Worm (Caenorhabditis elegans) whole organism, L1 larva: Measurements from ENCODE around the gene gly-8.

Experiments
- F16B12.6 ChIP-seq: fragments of 150-350 bp; optimal IDR thresholded peaks from 2 replicates; lab custom pipeline; 2014; ENCODE audit warnings: missing biosample characterization, missing genetic modification characterization
- Y116A8C.19 ChIP-seq: sonication (generic microtip); optimal IDR thresholded peaks from 2 replicates; lab custom pipeline; 2016; ENCODE audit warnings: missing compliant biosample characterization, missing genetic modification characterization, borderline replicate concordance
- alr-1 ChIP-seq: fragments of 200-800 bp; sonication (Bioruptor generic); optimal IDR thresholded peaks from 2 replicates; lab custom pipeline; 2018; ENCODE audit warnings: borderline replicate concordance, mild to moderate bottlenecking, missing genetic modification characterization, missing compliant biosample characterization
- aly-2 ChIP-seq: fragments of 150-350 bp; optimal IDR thresholded peaks from 2 replicates; lab custom pipeline; 2014; ENCODE audit warnings: missing biosample characterization, missing genetic modification characterization
- ama-1 ChIP-seq: fragments of 150-350 bp; optimal IDR thresholded peaks from 2 replicates; lab custom pipeline; 2014
- blmp-1 ChIP-seq: fragments of 150-350 bp; optimal IDR thresholded peaks from 2 replicates; lab custom pipeline; 2014; ENCODE audit warnings: missing biosample characterization, missing genetic modification characterization
- ceh-63 ChIP-seq: fragments of 200-800 bp; sonication (Bioruptor generic); optimal IDR thresholded peaks from 2 replicates; lab custom pipeline; 2018; ENCODE audit warnings: mild to moderate bottlenecking, missing genetic modification characterization, missing compliant biosample characterization
- ceh-82 ChIP-seq, 3 experiments: fragments of 150-350 bp in 1 of 3; sonication (generic microtip) in 2 of 3; optimal IDR thresholded peaks; 2 replicates each; lab custom pipeline; 2014 to 2017; ENCODE audit warnings: missing biosample characterization in 3 of 3, missing genetic modification characterization in 3 of 3
- ces-1 ChIP-seq: fragments of 150-350 bp; optimal IDR thresholded peaks from 2 replicates; lab custom pipeline; 2014; ENCODE audit warnings: missing biosample characterization, missing genetic modification reagents, missing genetic modification characterization
- efl-1 ChIP-seq, 4 experiments: fragments of 150-350 bp; optimal IDR thresholded peaks in 3 of 4; peaks in 1 of 4; 1 replicate in 1 of 4; 2 replicates in 3 of 4; lab custom pipeline; 2014; ENCODE audit warnings: missing biosample characterization in 2 of 4, missing genetic modification characterization in 2 of 4, missing genetic modification reagents in 2 of 4
- efl-3 ChIP-seq: fragments of 200-800 bp; sonication (Bioruptor generic); optimal IDR thresholded peaks from 2 replicates; lab custom pipeline; 2018; ENCODE audit warnings: mild to moderate bottlenecking, missing genetic modification characterization, missing compliant biosample characterization
- egl-13 ChIP-seq: sonication (generic microtip); optimal IDR thresholded peaks from 2 replicates; lab custom pipeline; 2016; ENCODE audit warnings: missing genotype, missing genetic modification reagents, missing genetic modification characterization, missing compliant biosample characterization
- elt-2 ChIP-seq: sonication (generic microtip); optimal IDR thresholded peaks from 2 replicates; lab custom pipeline; 2016; ENCODE audit warnings: missing genetic modification characterization, mild to moderate bottlenecking, inconsistent platforms, missing compliant biosample characterization, missing genetic modification reagents
- elt-3 ChIP-seq, 6 experiments: fragments of 150-350 bp in 1 of 6; sonication (generic microtip); optimal IDR thresholded peaks; 2 replicates each; lab custom pipeline; 2017 to 2018; ENCODE audit warnings: missing biosample characterization in 6 of 6, missing genetic modification characterization in 6 of 6, inconsistent platforms in 1 of 6
- ets-5 ChIP-seq: fragments of 200-800 bp; sonication (Bioruptor generic); IDR thresholded peaks from 2 replicates; pipeline ENCODE4 v1.3.6; 2022; ENCODE audit warnings: missing genetic modification characterization, missing compliant biosample characterization
- fkh-10 ChIP-seq: sonication (generic microtip); optimal IDR thresholded peaks from 2 replicates; lab custom pipeline; 2017; ENCODE audit warnings: missing biosample characterization, missing genetic modification reagents, missing genetic modification characterization
- fkh-8 ChIP-seq: sonication (generic microtip); optimal IDR thresholded peaks from 2 replicates; lab custom pipeline; 2016; ENCODE audit warnings: mild to moderate bottlenecking, missing genetic modification characterization, missing compliant biosample characterization
- fos-1 ChIP-seq: fragments of 150-350 bp; optimal IDR thresholded peaks from 2 replicates; lab custom pipeline; 2014; ENCODE audit warnings: missing biosample characterization, missing genetic modification characterization
- grh-1 ChIP-seq: fragments of 200-800 bp; sonication (Bioruptor generic); IDR thresholded peaks from 2 replicates; pipeline ENCODE4 v1.3.6; 2022; ENCODE audit warnings: missing genetic modification reagents, missing genetic modification characterization, missing compliant biosample characterization
- hlh-17 ChIP-seq: fragments of 200-800 bp; sonication (Bioruptor generic); optimal IDR thresholded peaks from 2 replicates; lab custom pipeline; 2018; ENCODE audit warnings: missing genetic modification characterization, mild to moderate bottlenecking, missing compliant biosample characterization, moderate library complexity, borderline replicate concordance
- hlh-4 ChIP-seq: sonication (generic microtip); optimal IDR thresholded peaks from 2 replicates; lab custom pipeline; 2016; ENCODE audit warnings: mild to moderate bottlenecking, missing genetic modification characterization, missing compliant biosample characterization
- irx-1 ChIP-seq: sonication (generic microtip); optimal IDR thresholded peaks from 2 replicates; lab custom pipeline; 2016; ENCODE audit warnings: missing genetic modification characterization, missing compliant biosample characterization
- isw-1 ChIP-seq: fragments of 200-800 bp; sonication (Bioruptor generic); IDR thresholded peaks from 2 replicates; pipeline ENCODE4 v1.3.6; 2022; ENCODE audit warnings: missing genetic modification characterization, missing compliant biosample characterization
- jun-1 ChIP-seq: fragments of 150-350 bp; optimal IDR thresholded peaks from 2 replicates; lab custom pipeline; 2014; ENCODE audit warnings: missing biosample characterization, missing genetic modification reagents, missing genetic modification characterization
- lin-13 ChIP-seq: fragments of 150-350 bp; optimal IDR thresholded peaks from 2 replicates; lab custom pipeline; 2014; ENCODE audit warnings: missing biosample characterization, missing genetic modification reagents, missing genetic modification characterization
- lin-14 ChIP-seq: fragments of 200-800 bp; sonication (Bioruptor generic); optimal IDR thresholded peaks from 2 replicates; lab custom pipeline; 2018; ENCODE audit warnings: mild to moderate bottlenecking, missing genetic modification characterization, moderate library complexity, missing compliant biosample characterization
- lin-39 ChIP-seq: fragments of 150-350 bp; optimal IDR thresholded peaks from 2 replicates; lab custom pipeline; 2014; ENCODE audit warnings: missing biosample characterization, missing genetic modification reagents, missing genetic modification characterization
- lir-3 ChIP-seq: sonication (generic microtip); optimal IDR thresholded peaks from 2 replicates; lab custom pipeline; 2016; ENCODE audit warnings: mild to moderate bottlenecking, missing genetic modification characterization, moderate library complexity, missing compliant biosample characterization; ENCODE audit not compliant: poor library complexity
- mab-9 ChIP-seq: fragments of 200-800 bp; sonication (Bioruptor generic); IDR thresholded peaks from 2 replicates; pipeline ENCODE4 v1.3.6; 2022; ENCODE audit warnings: missing genetic modification reagents, missing genetic modification characterization, missing compliant biosample characterization
- mdl-1 ChIP-seq, 2 experiments: fragments of 150-350 bp; optimal IDR thresholded peaks; 2 replicates each; lab custom pipeline; 2014 to 2017; ENCODE audit warnings: missing biosample characterization in 2 of 2, missing genetic modification characterization in 2 of 2, inconsistent platforms in 1 of 2
- mef-2 ChIP-seq: fragments of 150-350 bp; optimal IDR thresholded peaks from 2 replicates; lab custom pipeline; 2014; ENCODE audit warnings: missing biosample characterization, missing genetic modification characterization
- mep-1 ChIP-seq: fragments of 150-350 bp; optimal IDR thresholded peaks from 2 replicates; lab custom pipeline; 2014; ENCODE audit warnings: missing biosample characterization, missing genetic modification characterization
- nhr-19 ChIP-seq: fragments of 200-800 bp; sonication (Bioruptor generic); conservative IDR thresholded peaks from 2 replicates; pipeline ENCODE4 v1.3.6; 2022; ENCODE audit warnings: missing genetic modification characterization, missing compliant biosample characterization
- nhr-20 ChIP-seq: sonication (generic microtip); optimal IDR thresholded peaks from 2 replicates; lab custom pipeline; 2016; ENCODE audit warnings: mild to moderate bottlenecking, missing genetic modification characterization, missing compliant biosample characterization
- nhr-28 ChIP-seq: fragments of 150-350 bp; optimal IDR thresholded peaks from 2 replicates; lab custom pipeline; 2014; ENCODE audit warnings: missing biosample characterization, missing genetic modification characterization
- nhr-47 ChIP-seq: sonication (generic microtip); optimal IDR thresholded peaks from 2 replicates; lab custom pipeline; 2016; ENCODE audit warnings: mild to moderate bottlenecking, missing genetic modification characterization, moderate library complexity, missing compliant biosample characterization
- nhr-76 ChIP-seq: sonication (generic microtip); optimal IDR thresholded peaks from 2 replicates; lab custom pipeline; 2017; ENCODE audit warnings: missing biosample characterization, missing genetic modification characterization
- nhr-77 ChIP-seq: fragments of 150-350 bp; optimal IDR thresholded peaks from 2 replicates; lab custom pipeline; 2014; ENCODE audit warnings: missing biosample characterization, missing genetic modification characterization
- pqm-1 ChIP-seq: sonication (generic microtip); optimal IDR thresholded peaks from 3 replicates; lab custom pipeline; 2017; ENCODE audit warnings: missing biosample characterization, missing genetic modification characterization
- rnt-1 ChIP-seq: sonication (generic microtip); optimal IDR thresholded peaks from 2 replicates; lab custom pipeline; 2016; ENCODE audit warnings: mild to moderate bottlenecking, missing genetic modification characterization, moderate library complexity, missing compliant biosample characterization
- snpc-4 ChIP-seq: fragments of 150-350 bp; optimal IDR thresholded peaks from 2 replicates; lab custom pipeline; 2014; ENCODE audit warnings: missing biosample characterization, missing genetic modification characterization
- sox-4 ChIP-seq: sonication (generic microtip); optimal IDR thresholded peaks from 2 replicates; lab custom pipeline; 2016; ENCODE audit warnings: missing genetic modification characterization, missing compliant biosample characterization
- sptf-1 ChIP-seq: fragments of 150-350 bp; optimal IDR thresholded peaks from 2 replicates; lab custom pipeline; 2014; ENCODE audit warnings: missing biosample characterization, missing genetic modification characterization
- swsn-7 ChIP-seq: sonication (generic microtip); optimal IDR thresholded peaks from 2 replicates; lab custom pipeline; 2016; ENCODE audit warnings: missing genetic modification characterization, missing compliant biosample characterization
- tbx-2 ChIP-seq: sonication (generic microtip); optimal IDR thresholded peaks from 2 replicates; lab custom pipeline; 2016; ENCODE audit warnings: missing genetic modification characterization, missing compliant biosample characterization
- tlp-1 ChIP-seq: fragments of 150-350 bp; optimal IDR thresholded peaks from 2 replicates; lab custom pipeline; 2014; ENCODE audit warnings: missing biosample characterization, missing genetic modification characterization
- unc-62 ChIP-seq: fragments of 150-350 bp; optimal IDR thresholded peaks from 2 replicates; lab custom pipeline; 2014; ENCODE audit warnings: missing biosample characterization, missing genetic modification reagents, missing genetic modification characterization
- unc-98 ChIP-seq: fragments of 200-800 bp; sonication (Bioruptor generic); IDR thresholded peaks from 2 replicates; pipeline ENCODE4 v1.3.6; 2022; ENCODE audit warnings: missing genetic modification characterization, missing compliant biosample characterization
- xbp-1 ChIP-seq: sonication (generic microtip); optimal IDR thresholded peaks from 2 replicates; lab custom pipeline; 2016; ENCODE audit warnings: missing genetic modification characterization, missing compliant biosample characterization
- zip-4 ChIP-seq: fragments of 200-800 bp; sonication (Bioruptor generic); optimal IDR thresholded peaks from 2 replicates; lab custom pipeline; 2018; ENCODE audit warnings: mild to moderate bottlenecking, missing genetic modification characterization, moderate library complexity, missing compliant biosample characterization
- ztf-11 ChIP-seq, 2 experiments: sonication (generic microtip); optimal IDR thresholded peaks; 2 replicates each; lab custom pipeline; 2016 to 2017; ENCODE audit warnings: missing genetic modification characterization in 2 of 2, missing biosample characterization in 1 of 2, missing compliant biosample characterization in 1 of 2
- ztf-4 ChIP-seq: fragments of 150-350 bp; optimal IDR thresholded peaks from 2 replicates; lab custom pipeline; 2014; ENCODE audit warnings: missing biosample characterization, missing genetic modification characterization

The gly-8 gene

DNA sequence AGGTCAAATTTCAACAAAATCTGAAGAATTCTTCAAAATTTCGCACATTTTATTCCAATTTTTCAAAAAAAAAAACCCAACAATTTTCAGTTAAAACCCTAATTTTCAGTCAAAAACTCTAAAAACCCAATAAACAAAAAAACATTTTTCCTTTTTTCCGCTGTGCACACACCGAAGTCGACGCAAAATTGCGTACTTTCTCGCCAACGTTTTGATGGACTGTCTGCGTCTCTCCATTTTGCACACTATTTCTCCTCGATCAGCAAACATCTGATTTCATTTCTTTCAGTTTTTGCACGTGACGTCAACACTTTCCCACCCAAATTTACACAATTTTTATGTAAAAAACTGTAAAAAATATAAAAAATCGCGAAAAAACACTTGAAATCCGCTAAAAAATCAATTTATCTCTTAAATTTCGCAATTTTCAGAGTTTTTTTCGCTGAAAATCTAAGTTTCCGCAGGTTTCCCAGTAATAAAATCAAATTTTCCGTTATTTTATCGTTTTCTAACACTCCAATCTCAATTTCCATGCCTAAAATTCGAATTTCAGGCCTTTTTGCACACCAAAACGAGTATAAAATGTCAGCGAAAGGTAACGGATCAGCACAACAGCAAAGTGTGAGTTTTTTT, 32.3 kb downstream of the gly-8 start, which contains the start of gene crh-1 (continued):
- TF ChIP-seq nhr-47 (peak; percentile 92), ceh-82 (tag; optimal IDR thresholded peaks at IDR 0.05; lab: Kevin White, UChicago) (peak; percentile 63 to 75 (median 72)), mdl-1 (tag; optimal IDR thresholded peaks at IDR 0.05; lab: Kevin White, UChicago) (peak in 1 of 2 experiments; percentile 89), efl-1 (optimal IDR thresholded peaks at IDR 0.05; lab: Kevin White, UChicago) (peak; percentile 83 to 84), efl-1 (GFP tag; optimal IDR thresholded peaks at IDR 0.05 in 1 of 2; lab: Kevin White, UChicago) (peak; percentile 78 to 98), alr-1 (tag; lab: Kevin White, UChicago) (no peak), sptf-1 (tag; lab: Kevin White, UChicago) (no peak), swsn-7 (tag; lab: Kevin White, UChicago) (peak; percentile 85), nhr-77 (peak; percentile 40), unc-98 (no peak), lir-3 (tag; lab: Kevin White, UChicago) (no peak), egl-13 (peak; percentile 43), mab-9 (GFP tag; lab: Robert Waterston, UW) (peak; percentile 77), rnt-1 (tag; lab: Kevin White, UChicago) (peak; percentile 86), mef-2 (tag; lab: Kevin White, UChicago) (no peak), nhr-19 (GFP tag; lab: Robert Waterston, UW) (peak; percentile 85), nhr-76 (tag; lab: Kevin White, UChicago) (no peak), elt-3 (tag; optimal IDR thresholded peaks at IDR 0.05; lab: Kevin White, UChicago) (peak in 2 of 6 experiments; percentile 62 to 78), efl-3 (GFP tag; lab: Kevin White, UChicago) (no peak), Y116A8C.19 (tag; lab: Kevin White, UChicago) (no peak), pqm-1 (tag; lab: Kevin White, UChicago) (no peak), sox-4 (tag; lab: Kevin White, UChicago) (peak; percentile 63), isw-1 (GFP tag; lab: Robert Waterston, UW) (peak; percentile 65), tlp-1 (tag; lab: Kevin White, UChicago) (no peak), elt-2 (tag; lab: Kevin White, UChicago) (peak; percentile 69), xbp-1 (peak; percentile 85), ceh-63 (no peak), irx-1 (tag; lab: Kevin White, UChicago) (peak; percentile 86), snpc-4 (tag; lab: Kevin White, UChicago) (peak; percentile 74), fkh-10 (peak; percentile 51), grh-1 (GFP tag; lab: Robert Waterston, UW) (peak; percentile 80), nhr-28 (tag; lab: Kevin White, UChicago) (no peak), ces-1 (GFP tag; lab: Kevin White, UChicago) (no peak), fkh-8 (tag; lab: Kevin White, UChicago) (peak; percentile 19), ztf-11 (tag; optimal IDR thresholded peaks at IDR 0.05; lab: Kevin White, UChicago) (peak in 1 of 2 experiments; percentile 35), lin-14 (GFP tag; lab: Kevin White, UChicago) (peak; percentile 88), fos-1 (peak; percentile 43), hlh-17 (GFP tag; lab: Kevin White, UChicago) (no peak), F16B12.6 (tag; lab: Kevin White, UChicago) (peak; percentile 98), blmp-1 (tag; lab: Kevin White, UChicago) (peak; percentile 76), ama-1 (lab: Kevin White, UChicago) (no peak), lin-39 (tag; lab: Kevin White, UChicago) (peak; percentile 87), unc-62 (GFP tag; lab: Kevin White, UChicago) (no peak), ets-5 (no peak), jun-1 (peak; percentile 67), hlh-4 (tag; lab: Kevin White, UChicago) (no peak), mep-1 (tag; lab: Kevin White, UChicago) (peak; percentile 94), aly-2 (tag; lab: Kevin White, UChicago) (peak; percentile 54), lin-13 (GFP tag; lab: Kevin White, UChicago) (peak; percentile 79), tbx-2 (tag; lab: Kevin White, UChicago) (peak; percentile 85), nhr-20 (tag; lab: Kevin White, UChicago) (peak; percentile 86), ztf-4 (tag; lab: Kevin White, UChicago) (peak; percentile 49), zip-4 (peak; percentile 43)
